Worm (Caenorhabditis elegans) whole organism, L3 larva: Measurements from ENCODE around the gene cdh-3.

Source experiments
- egl-5 ChIP-seq: fragments of 150-350 bp; optimal IDR thresholded peaks from 2 replicates; lab custom pipeline; 2017; ENCODE audit warnings: missing biosample characterization, missing genetic modification reagents, missing genetic modification characterization, inconsistent platforms
- fkh-10 ChIP-seq: sonication (generic microtip); optimal IDR thresholded peaks from 2 replicates; lab custom pipeline; 2017; ENCODE audit warnings: missing biosample characterization, missing genetic modification reagents, missing genetic modification characterization
- pha-4 ChIP-seq: fragments of 150-350 bp; optimal IDR thresholded peaks from 2 replicates; lab custom pipeline; 2014; ENCODE audit warnings: missing biosample characterization, missing genetic modification reagents, missing genetic modification characterization
- tbx-2 ChIP-seq: sonication (generic microtip); optimal IDR thresholded peaks from 2 replicates; lab custom pipeline; 2016; ENCODE audit warnings: mild to moderate bottlenecking, missing genetic modification characterization, missing compliant biosample characterization

DNA sequence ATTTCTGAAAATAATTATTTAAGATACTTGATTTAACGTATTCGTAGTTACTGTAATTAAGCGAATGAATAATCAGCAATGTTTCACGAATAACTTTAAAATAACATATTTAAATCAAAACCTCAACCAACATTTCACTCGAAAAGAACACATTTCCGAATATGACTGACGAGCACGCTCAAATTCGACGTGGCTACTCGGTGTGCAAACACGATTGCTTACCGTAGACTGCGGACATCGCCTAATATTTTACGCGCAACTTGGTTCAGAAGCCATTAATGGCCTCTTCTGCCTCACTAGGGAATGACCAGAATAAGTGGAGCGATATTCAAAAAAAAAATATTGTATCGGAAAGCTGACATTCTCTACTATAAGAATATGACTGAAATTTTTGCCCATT, 15.7 kb upstream of the cdh-3 start, which contains the start of gene snu-23:
- TF ChIP-seq fkh-10 (GFP tag; lab: Kevin White, UChicago) (no peak), pha-4 (tag; lab: Kevin White, UChicago) (peak; percentile 26), egl-5 (tag; lab: Kevin White, UChicago) (no peak), tbx-2 (tag; lab: Kevin White, UChicago) (no peak)
